Worm (Caenorhabditis elegans): ENCODE data around the gene med-1.

DNA sequence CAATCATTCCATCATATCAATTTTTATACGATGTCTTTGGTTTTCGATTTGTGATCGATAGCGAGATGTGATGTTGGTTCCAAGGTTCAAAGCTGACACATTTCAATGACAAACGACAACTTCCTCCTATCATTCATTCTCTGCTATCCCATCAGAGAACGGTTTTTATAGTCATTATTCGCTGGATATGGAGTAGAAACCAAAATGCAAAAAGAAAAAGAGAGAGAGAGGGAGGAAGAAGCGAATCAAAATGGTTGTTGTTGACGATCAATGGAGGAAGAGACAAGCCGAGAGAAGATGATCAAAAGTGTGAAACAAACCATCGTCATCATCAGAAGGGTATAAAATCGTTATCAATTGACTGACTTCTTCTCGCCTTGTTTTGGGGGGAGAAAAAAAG, 5.0 kb upstream of the med-1 start, which contains the start of gene T24D3.2:
- TF ChIP-seq hmg-4 (GFP tag; optimal IDR thresholded peaks at IDR 0.05), result no peak
- no peak for TF ChIP-seq aly-1 (tag; optimal IDR thresholded peaks at IDR 0.05)
- no peak for TF ChIP-seq ceh-36 (tag; optimal IDR thresholded peaks at IDR 0.05)
- TF ChIP-seq ama-1 (optimal IDR thresholded peaks at IDR 0.05), result no peak
- no peak for TF ChIP-seq hmbx-1 (tag; optimal IDR thresholded peaks at IDR 0.05)
- no peak for TF ChIP-seq F13C5.2 (tag; optimal IDR thresholded peaks at IDR 0.05)

Data from whole organism, early embryonic.